Fruit fly (Drosophila melanogaster) whole organism, embryonic: ENCODE measurements around the gene Abca3.

Experiments
- Aef1 ChIP-seq: fragments of 200-800 bp; sonication (Bioruptor generic); IDR thresholded peaks from 3 replicates; pipeline ENCODE4 v1.3.6; 2022; ENCODE audit warnings: missing biosample characterization, missing genetic modification characterization
- BEAF-32 ChIP-seq: fragments of 200-800 bp; sonication (Bioruptor generic); optimal IDR thresholded peaks from 3 replicates; lab custom pipeline; 2017; ENCODE audit warnings: missing biosample characterization, missing genetic modification characterization, mild to moderate bottlenecking, moderate library complexity, missing genetic modification reagents
- Bgb ChIP-seq: fragments of 200-800 bp; sonication (Bioruptor generic); IDR thresholded peaks from 2 replicates; pipeline ENCODE4 v1.3.6; 2022; ENCODE audit warnings: missing biosample characterization, missing genetic modification characterization; ENCODE audit not compliant: partially characterized antibody
- CG10267 ChIP-seq: fragments of 200-800 bp; sonication (Bioruptor generic); optimal IDR thresholded peaks from 2 replicates; lab custom pipeline; 2018; ENCODE audit warnings: missing biosample characterization, mild to moderate bottlenecking, missing genetic modification characterization, moderate library complexity
- CG10321 ChIP-seq: fragments of 200-800 bp; sonication (Bioruptor generic); IDR thresholded peaks from 2 replicates; pipeline ENCODE4 v1.3.6; 2022; ENCODE audit warnings: missing biosample characterization, missing genetic modification characterization
- CG10366 ChIP-seq: fragments of 200-800 bp; sonication (Bioruptor generic); IDR thresholded peaks from 2 replicates; pipeline ENCODE4 v1.3.6; 2022; ENCODE audit warnings: missing biosample characterization, missing genetic modification characterization
- CG11560 ChIP-seq: fragments of 200-800 bp; sonication (Bioruptor generic); IDR thresholded peaks from 3 replicates; pipeline ENCODE4 v1.3.6; 2022; ENCODE audit warnings: missing biosample characterization, missing genetic modification characterization
- CG11723 ChIP-seq: fragments of 200-800 bp; sonication (Bioruptor generic); optimal IDR thresholded peaks from 2 replicates; lab custom pipeline; 2017; ENCODE audit warnings: missing biosample characterization, mild to moderate bottlenecking, missing genetic modification characterization
- CG17361 ChIP-seq: fragments of 200-800 bp; sonication (Bioruptor generic); IDR thresholded peaks from 3 replicates; pipeline ENCODE4 v1.3.6; 2022; ENCODE audit warnings: missing biosample characterization, missing genetic modification characterization
- CG17912 ChIP-seq: fragments of 200-800 bp; sonication (Bioruptor generic); optimal IDR thresholded peaks from 2 replicates; lab custom pipeline; 2018; ENCODE audit warnings: missing biosample characterization, mild to moderate bottlenecking, missing genetic modification characterization
- CG32767 ChIP-seq: fragments of 200-800 bp; sonication (Bioruptor generic); IDR thresholded peaks from 2 replicates; pipeline ENCODE4 v1.3.6; 2022; ENCODE audit warnings: missing biosample characterization, missing genetic modification characterization
- CG32772 ChIP-seq: fragments of 200-800 bp; sonication (Bioruptor generic); IDR thresholded peaks from 2 replicates; pipeline ENCODE4 v1.3.6; 2022; ENCODE audit warnings: missing biosample characterization, missing genetic modification characterization
- CG3407 ChIP-seq: fragments of 200-800 bp; sonication (Bioruptor generic); optimal IDR thresholded peaks from 2 replicates; lab custom pipeline; 2018; ENCODE audit warnings: missing biosample characterization, mild to moderate bottlenecking, missing genetic modification characterization
- CG4617 ChIP-seq: fragments of 200-800 bp; sonication (Bioruptor generic); optimal IDR thresholded peaks from 3 replicates; lab custom pipeline; 2016; ENCODE audit warnings: missing biosample characterization, missing genetic modification characterization, borderline replicate concordance
- CG4730 ChIP-seq: fragments of 200-800 bp; sonication (Bioruptor generic); IDR thresholded peaks from 2 replicates; pipeline ENCODE4 v1.3.6; 2022; ENCODE audit warnings: missing biosample characterization, missing genetic modification characterization
- CG4820 ChIP-seq: fragments of 200-800 bp; sonication (Bioruptor generic); optimal IDR thresholded peaks from 3 replicates; lab custom pipeline; 2016; ENCODE audit warnings: missing biosample characterization, missing genetic modification characterization
- CG6175 ChIP-seq: fragments of 200-800 bp; sonication (Bioruptor generic); IDR thresholded peaks from 3 replicates; pipeline ENCODE4 v1.3.6; 2022; ENCODE audit warnings: missing biosample characterization, missing genetic modification characterization
- CG8924 ChIP-seq: fragments of 200-800 bp; optimal IDR thresholded peaks from 3 replicates; lab custom pipeline; 2019; ENCODE audit warnings: missing biosample characterization, mild to moderate bottlenecking, missing genetic modification characterization, moderate library complexity
- CG9437 ChIP-seq: fragments of 200-800 bp; sonication (Bioruptor generic); optimal IDR thresholded peaks from 2 replicates; lab custom pipeline; 2018; ENCODE audit warnings: missing biosample characterization, mild to moderate bottlenecking, missing genetic modification characterization
- CG9727 ChIP-seq: fragments of 200-800 bp; sonication (Bioruptor generic); optimal IDR thresholded peaks from 3 replicates; lab custom pipeline; 2017; ENCODE audit warnings: missing biosample characterization, mild to moderate bottlenecking, missing genetic modification characterization
- CG9817 ChIP-seq: fragments of 200-800 bp; sonication (Bioruptor generic); optimal IDR thresholded peaks from 2 replicates; lab custom pipeline; 2018; ENCODE audit warnings: missing biosample characterization, mild to moderate bottlenecking, missing genetic modification characterization, moderate library complexity
- Dfd ChIP-seq, 2 experiments: fragments of >200 bp; optimal IDR thresholded peaks; 2 replicates each; lab custom pipeline; 2017; ENCODE audit warnings: missing biosample characterization in 2 of 2, missing genetic modification characterization in 2 of 2
- E2f1 ChIP-seq: fragments of 200-800 bp; sonication (Bioruptor generic); IDR thresholded peaks from 2 replicates; pipeline ENCODE4 v1.3.6; 2022; ENCODE audit warnings: missing biosample characterization, missing genetic modification characterization
- Eip74EF ChIP-seq, 2 experiments: fragments of 200-800 bp in 1 of 2; fragments of >200 bp in 1 of 2; sonication (Bioruptor generic) in 1 of 2; optimal IDR thresholded peaks; 2 replicates each; lab custom pipeline; 2017 to 2019; ENCODE audit warnings: missing biosample characterization in 2 of 2, missing genetic modification characterization in 2 of 2, mild to moderate bottlenecking in 1 of 2, moderate library complexity in 1 of 2
- Elba2 ChIP-seq: fragments of 200-800 bp; sonication (Bioruptor generic); optimal IDR thresholded peaks from 3 replicates; lab custom pipeline; 2016; ENCODE audit warnings: missing biosample characterization, missing genetic modification characterization
- NC2α ChIP-seq: fragments of 200-800 bp; sonication (Bioruptor generic); optimal IDR thresholded peaks from 2 replicates; lab custom pipeline; 2016; ENCODE audit warnings: missing biosample characterization, missing genetic modification characterization
- Nf-YA ChIP-seq: fragments of 200-800 bp; sonication (Bioruptor generic); IDR thresholded peaks from 2 replicates; pipeline ENCODE4 v1.3.6; 2022; ENCODE audit warnings: missing biosample characterization, missing genetic modification characterization
- YL-1 ChIP-seq: fragments of 200-800 bp; sonication (Bioruptor generic); optimal IDR thresholded peaks from 3 replicates; lab custom pipeline; 2017; ENCODE audit warnings: missing biosample characterization, mild to moderate bottlenecking, missing genetic modification characterization
- bbx ChIP-seq: fragments of 200-800 bp; sonication (Bioruptor generic); IDR thresholded peaks from 2 replicates; pipeline ENCODE4 v1.3.6; 2022; ENCODE audit warnings: missing biosample characterization, missing genetic modification characterization; ENCODE audit not compliant: partially characterized antibody
- bsh ChIP-seq, 2 experiments: fragments of 200-800 bp; sonication (Bioruptor generic); optimal IDR thresholded peaks; 2 replicates each; lab custom pipeline; 2017 to 2018; ENCODE audit warnings: mild to moderate bottlenecking in 2 of 2, missing biosample characterization in 2 of 2, missing genetic modification characterization in 2 of 2, moderate library complexity in 1 of 2
- cad ChIP-seq: fragments of >200 bp; optimal IDR thresholded peaks from 2 replicates; lab custom pipeline; 2017; ENCODE audit warnings: missing biosample characterization, missing genetic modification characterization
- croc ChIP-seq: fragments of 200-800 bp; sonication (Bioruptor generic); conservative IDR thresholded peaks from 3 replicates; pipeline ENCODE4 v1.3.6; 2022; ENCODE audit warnings: missing biosample characterization, missing genetic modification characterization
- dimm ChIP-seq: fragments of 200-800 bp; sonication (Bioruptor generic); IDR thresholded peaks from 2 replicates; pipeline ENCODE4 v1.3.6; 2022; ENCODE audit warnings: missing biosample characterization, missing genetic modification characterization
- disco-r ChIP-seq: fragments of 200-800 bp; sonication (Bioruptor generic); optimal IDR thresholded peaks from 2 replicates; lab custom pipeline; 2016; ENCODE audit warnings: missing biosample characterization, missing genetic modification characterization
- dmrt11E ChIP-seq: fragments of 200-800 bp; sonication (Bioruptor generic); optimal IDR thresholded peaks from 3 replicates; lab custom pipeline; 2018; ENCODE audit warnings: missing biosample characterization, mild to moderate bottlenecking, missing genetic modification characterization, moderate library complexity
- dmrt99B ChIP-seq: fragments of 200-800 bp; sonication (Bioruptor generic); optimal IDR thresholded peaks from 2 replicates; lab custom pipeline; 2018; ENCODE audit warnings: missing biosample characterization, mild to moderate bottlenecking, missing genetic modification characterization, moderate library complexity
- exex ChIP-seq: fragments of 200-800 bp; sonication (Bioruptor generic); optimal IDR thresholded peaks from 4 replicates; lab custom pipeline; 2018; ENCODE audit warnings: missing biosample characterization, mild to moderate bottlenecking, missing genetic modification characterization, moderate library complexity
- inv ChIP-seq: fragments of 200-800 bp; sonication (Bioruptor generic); IDR thresholded peaks from 2 replicates; pipeline ENCODE4 v1.3.6; 2022; ENCODE audit warnings: missing biosample characterization, missing genetic modification characterization; ENCODE audit not compliant: partially characterized antibody
- knrl ChIP-seq: fragments of 200-800 bp; sonication (Bioruptor generic); IDR thresholded peaks from 3 replicates; pipeline ENCODE4 v1.3.6; 2022; ENCODE audit warnings: missing biosample characterization, missing genetic modification characterization; ENCODE audit not compliant: partially characterized antibody
- mirr ChIP-seq: fragments of 200-800 bp; sonication (Bioruptor generic); optimal IDR thresholded peaks from 3 replicates; lab custom pipeline; 2018; ENCODE audit warnings: missing biosample characterization, mild to moderate bottlenecking, missing genetic modification characterization
- nmo ChIP-seq: fragments of 200-800 bp; sonication (Bioruptor generic); optimal IDR thresholded peaks from 2 replicates; lab custom pipeline; 2018; ENCODE audit warnings: missing biosample characterization, mild to moderate bottlenecking, missing genetic modification characterization, moderate library complexity
- psq ChIP-seq: fragments of 200-800 bp; sonication (Bioruptor generic); optimal IDR thresholded peaks from 2 replicates; lab custom pipeline; 2017; ENCODE audit warnings: missing biosample characterization, missing genetic modification characterization
- ro ChIP-seq: fragments of 200-800 bp; sonication (Bioruptor generic); IDR thresholded peaks from 2 replicates; pipeline ENCODE4 v1.3.6; 2022; ENCODE audit warnings: missing biosample characterization, missing genetic modification characterization
- sim ChIP-seq: fragments of 200-800 bp; sonication (Bioruptor generic); IDR thresholded peaks from 2 replicates; pipeline ENCODE4 v1.3.6; 2022; ENCODE audit warnings: missing biosample characterization, missing genetic modification characterization
- sqz ChIP-seq: fragments of 200-800 bp; sonication (Bioruptor generic); optimal IDR thresholded peaks from 3 replicates; lab custom pipeline; 2018; ENCODE audit warnings: missing biosample characterization, mild to moderate bottlenecking, missing genetic modification characterization
- tio ChIP-seq: fragments of 200-800 bp; sonication (Bioruptor generic); optimal IDR thresholded peaks from 2 replicates; lab custom pipeline; 2017; ENCODE audit warnings: missing biosample characterization, missing genetic modification characterization, inconsistent platforms

Abca3 gene

dm6 chrX:21323933-21324688 is 17.6 kb upstream of the Abca3 start, which contains the start of the genes Dd and CG1486 (continued):
- TF ChIP-seq exex (tag; lab: Kevin White, UChicago) (no peak), bsh (GFP tag; optimal IDR thresholded peaks at IDR 0.05; lab: Kevin White, UChicago) (peak in 1 of 2 experiments; percentile 59), psq (no peak), dimm (GFP tag; lab: Robert Waterston, UW) (no peak), CG10267 (tag; lab: Kevin White, UChicago) (peak; percentile 41), ro (GFP tag; lab: Robert Waterston, UW) (no peak), Aef1 (no peak), CG4820 (GFP tag; lab: Kevin White, UChicago) (no peak), disco-r (no peak), BEAF-32 (GFP tag; lab: Kevin White, UChicago) (peak; percentile 98), CG6175 (GFP tag; lab: Robert Waterston, UW) (no peak), CG9727 (GFP tag; lab: Kevin White, UChicago) (no peak), CG10321 (GFP tag; lab: Robert Waterston, UW) (no peak), mirr (GFP tag; lab: Kevin White, UChicago) (no peak), knrl (peak; percentile 93), CG3407 (GFP tag; lab: Kevin White, UChicago) (no peak), sqz (GFP tag; lab: Kevin White, UChicago) (no peak), CG17912 (GFP tag; lab: Kevin White, UChicago) (no peak), E2f1 (GFP tag; lab: Robert Waterston, UW) (no peak), Nf-YA (GFP tag; lab: Robert Waterston, UW) (no peak), CG17361 (GFP tag; lab: Robert Waterston, UW) (no peak), CG9817 (peak; percentile 16), Elba2 (peak; percentile 21), CG11560 (tag; lab: Robert Waterston, UW) (peak; percentile 44; the same call in 1 of the 3 replicates), sim (no peak), CG32767 (GFP tag; lab: Robert Waterston, UW) (no peak), nmo (GFP tag; lab: Kevin White, UChicago) (peak; percentile 76), CG4617 (GFP tag; lab: Kevin White, UChicago) (peak; percentile 79), CG9437 (no peak), CG11723 (GFP tag; lab: Kevin White, UChicago) (no peak), YL-1 (peak; percentile 34), dmrt11E (tag; lab: Kevin White, UChicago) (peak; percentile 9), croc (GFP tag; lab: Robert Waterston, UW) (no peak), Dfd (GFP tag; optimal IDR thresholded peaks at IDR 0.05; lab: Kevin White, UChicago) (no peak), CG10366 (no peak), inv (GFP tag; lab: Robert Waterston, UW) (peak; percentile 89), Bgb (GFP tag; lab: Robert Waterston, UW) (peak; percentile 88), dmrt99B (tag; lab: Kevin White, UChicago) (no peak), cad (no peak), tio (no peak), CG8924 (tag; lab: Kevin White, UChicago) (peak; percentile 82), Eip74EF (GFP tag; optimal IDR thresholded peaks at IDR 0.05; lab: Kevin White, UChicago) (no peak), CG4730 (GFP tag; lab: Robert Waterston, UW) (no peak), bbx (GFP tag; lab: Robert Waterston, UW) (peak; percentile 89), NC2α (no peak), CG32772 (no peak)
